Worm (Caenorhabditis elegans) whole organism, L2 larva: ENCODE measurements around the gene vab-23.

Source experiments
- R02D3.7 ChIP-seq: fragments of 150-350 bp; optimal IDR thresholded peaks from 2 replicates; lab custom pipeline; 2014; ENCODE audit warnings: missing biosample characterization, missing genetic modification characterization
- elt-3 ChIP-seq: sonication (generic microtip); optimal IDR thresholded peaks from 2 replicates; lab custom pipeline; 2017; ENCODE audit warnings: missing biosample characterization, missing genetic modification characterization
- fos-1 ChIP-seq: fragments of 150-350 bp; optimal IDR thresholded peaks from 2 replicates; lab custom pipeline; 2014; ENCODE audit warnings: missing biosample characterization, missing genetic modification characterization
- lsy-2 ChIP-seq, 2 experiments: fragments of 150-350 bp in 1 of 2; sonication (generic microtip) in 1 of 2; optimal IDR thresholded peaks; 2 replicates each; lab custom pipeline; 2014 to 2017; ENCODE audit warnings: missing biosample characterization in 2 of 2, missing genetic modification characterization in 2 of 2
- mab-5 ChIP-seq: fragments of 150-350 bp; optimal IDR thresholded peaks from 2 replicates; lab custom pipeline; 2014; ENCODE audit warnings: missing biosample characterization, missing genetic modification characterization
- mdl-1 ChIP-seq, 2 experiments: fragments of 150-350 bp in 1 of 2; sonication (generic microtip) in 1 of 2; optimal IDR thresholded peaks; 2 replicates each; lab custom pipeline; 2017; ENCODE audit warnings: missing biosample characterization in 2 of 2, missing genetic modification characterization in 2 of 2
- snpc-4 ChIP-seq: fragments of 150-350 bp; optimal IDR thresholded peaks from 2 replicates; lab custom pipeline; 2014; ENCODE audit warnings: missing biosample characterization, missing genetic modification characterization
- unc-55 ChIP-seq: fragments of 150-350 bp; sonication (generic microtip); optimal IDR thresholded peaks from 3 replicates; lab custom pipeline; 2014; ENCODE audit warnings: missing biosample characterization, missing genetic modification reagents, missing genetic modification characterization
- unc-62 ChIP-seq: fragments of 150-350 bp; optimal IDR thresholded peaks from 2 replicates; lab custom pipeline; 2014; ENCODE audit warnings: missing biosample characterization, missing genetic modification reagents, missing genetic modification characterization
- zag-1 ChIP-seq: fragments of 150-350 bp; optimal IDR thresholded peaks from 2 replicates; lab custom pipeline; 2014; ENCODE audit warnings: missing biosample characterization, missing genetic modification characterization

ce11 chrII:11902203-11902602, 1.2 kb upstream of the vab-23 start:
- TF ChIP-seq mab-5 (tag; lab: Kevin White, UChicago) (peak; percentile 26), elt-3 (tag; lab: Kevin White, UChicago) (no peak), fos-1 (tag; lab: Kevin White, UChicago) (no peak), R02D3.7 (tag; lab: Kevin White, UChicago) (no peak), unc-62 (GFP tag; lab: Kevin White, UChicago) (no peak), unc-55 (no peak), zag-1 (tag; lab: Kevin White, UChicago) (no peak), mdl-1 (tag; optimal IDR thresholded peaks at IDR 0.05; lab: Kevin White, UChicago) (no peak), lsy-2 (tag; optimal IDR thresholded peaks at IDR 0.05; lab: Kevin White, UChicago) (no peak), snpc-4 (tag; lab: Kevin White, UChicago) (no peak)
